Worm (Caenorhabditis elegans) whole organism, L1 larva: ENCODE measurements around the gene nhr-154.
"Not testable (repeated sequence)": the region's sequence is repeated elsewhere in the genome, so short reads cannot be mapped to it uniquely, and the experiment has no call there.

Source experiments
- aha-1 ChIP-seq: fragments of 150-350 bp; optimal IDR thresholded peaks from 2 replicates; lab custom pipeline; 2014; ENCODE audit warnings: missing biosample characterization, missing genetic modification characterization
- alr-1 ChIP-seq: fragments of 200-800 bp; sonication (Bioruptor generic); optimal IDR thresholded peaks from 2 replicates; lab custom pipeline; 2018; ENCODE audit warnings: borderline replicate concordance, mild to moderate bottlenecking, missing genetic modification characterization, missing compliant biosample characterization
- blmp-1 ChIP-seq: fragments of 150-350 bp; optimal IDR thresholded peaks from 2 replicates; lab custom pipeline; 2014; ENCODE audit warnings: missing biosample characterization, missing genetic modification characterization
- ces-1 ChIP-seq: fragments of 150-350 bp; optimal IDR thresholded peaks from 2 replicates; lab custom pipeline; 2014; ENCODE audit warnings: missing biosample characterization, missing genetic modification reagents, missing genetic modification characterization
- efl-1 ChIP-seq, 4 experiments: fragments of 150-350 bp; optimal IDR thresholded peaks in 3 of 4; peaks in 1 of 4; 1 replicate in 1 of 4; 2 replicates in 3 of 4; lab custom pipeline; 2014; ENCODE audit warnings: missing biosample characterization in 2 of 4, missing genetic modification characterization in 2 of 4, missing genetic modification reagents in 2 of 4
- efl-3 ChIP-seq: fragments of 200-800 bp; sonication (Bioruptor generic); optimal IDR thresholded peaks from 2 replicates; lab custom pipeline; 2018; ENCODE audit warnings: mild to moderate bottlenecking, missing genetic modification characterization, missing compliant biosample characterization
- egl-27 ChIP-seq, 2 experiments: fragments of 150-350 bp in 1 of 2; sonication (generic microtip); optimal IDR thresholded peaks; 3 replicates each; lab custom pipeline; 2017 to 2018; ENCODE audit warnings: missing biosample characterization in 2 of 2, missing genetic modification characterization in 2 of 2, missing genetic modification reagents in 2 of 2
- elt-2 ChIP-seq: sonication (generic microtip); optimal IDR thresholded peaks from 2 replicates; lab custom pipeline; 2016; ENCODE audit warnings: missing genetic modification characterization, mild to moderate bottlenecking, inconsistent platforms, missing compliant biosample characterization, missing genetic modification reagents
- elt-3 ChIP-seq, 6 experiments: fragments of 150-350 bp in 1 of 6; sonication (generic microtip); optimal IDR thresholded peaks; 2 replicates each; lab custom pipeline; 2017 to 2018; ENCODE audit warnings: missing biosample characterization in 6 of 6, missing genetic modification characterization in 6 of 6, inconsistent platforms in 1 of 6
- ets-5 ChIP-seq: fragments of 200-800 bp; sonication (Bioruptor generic); IDR thresholded peaks from 2 replicates; pipeline ENCODE4 v1.3.6; 2022; ENCODE audit warnings: missing genetic modification characterization, missing compliant biosample characterization
- fkh-4 ChIP-seq: sonication (generic microtip); optimal IDR thresholded peaks from 2 replicates; lab custom pipeline; 2016; ENCODE audit warnings: missing compliant biosample characterization, missing genetic modification characterization, borderline replicate concordance
- fkh-8 ChIP-seq: sonication (generic microtip); optimal IDR thresholded peaks from 2 replicates; lab custom pipeline; 2016; ENCODE audit warnings: mild to moderate bottlenecking, missing genetic modification characterization, missing compliant biosample characterization
- fos-1 ChIP-seq: fragments of 150-350 bp; optimal IDR thresholded peaks from 2 replicates; lab custom pipeline; 2014; ENCODE audit warnings: missing biosample characterization, missing genetic modification characterization
- hlh-17 ChIP-seq: fragments of 200-800 bp; sonication (Bioruptor generic); optimal IDR thresholded peaks from 2 replicates; lab custom pipeline; 2018; ENCODE audit warnings: missing genetic modification characterization, mild to moderate bottlenecking, missing compliant biosample characterization, moderate library complexity, borderline replicate concordance
- hpl-2 ChIP-seq: fragments of 150-350 bp; optimal IDR thresholded peaks from 2 replicates; lab custom pipeline; 2014; ENCODE audit warnings: missing biosample characterization, missing genetic modification reagents, missing genetic modification characterization
- jun-1 ChIP-seq: fragments of 150-350 bp; optimal IDR thresholded peaks from 2 replicates; lab custom pipeline; 2014; ENCODE audit warnings: missing biosample characterization, missing genetic modification reagents, missing genetic modification characterization
- lin-13 ChIP-seq: fragments of 150-350 bp; optimal IDR thresholded peaks from 2 replicates; lab custom pipeline; 2014; ENCODE audit warnings: missing biosample characterization, missing genetic modification reagents, missing genetic modification characterization
- lin-14 ChIP-seq: fragments of 200-800 bp; sonication (Bioruptor generic); optimal IDR thresholded peaks from 2 replicates; lab custom pipeline; 2018; ENCODE audit warnings: mild to moderate bottlenecking, missing genetic modification characterization, moderate library complexity, missing compliant biosample characterization
- lin-15B ChIP-seq: fragments of 150-350 bp; sonication (generic microtip); optimal IDR thresholded peaks from 3 replicates; lab custom pipeline; 2014; ENCODE audit warnings: missing biosample characterization, missing genetic modification characterization
- lin-39 ChIP-seq: fragments of 150-350 bp; optimal IDR thresholded peaks from 2 replicates; lab custom pipeline; 2014; ENCODE audit warnings: missing biosample characterization, missing genetic modification reagents, missing genetic modification characterization
- mdl-1 ChIP-seq, 2 experiments: fragments of 150-350 bp; optimal IDR thresholded peaks; 2 replicates each; lab custom pipeline; 2014 to 2017; ENCODE audit warnings: missing biosample characterization in 2 of 2, missing genetic modification characterization in 2 of 2, inconsistent platforms in 1 of 2
- mep-1 ChIP-seq: fragments of 150-350 bp; optimal IDR thresholded peaks from 2 replicates; lab custom pipeline; 2014; ENCODE audit warnings: missing biosample characterization, missing genetic modification characterization
- nhr-237 ChIP-seq: fragments of 150-350 bp; optimal IDR thresholded peaks from 2 replicates; lab custom pipeline; 2014; ENCODE audit warnings: missing biosample characterization, missing genetic modification characterization
- nhr-85 ChIP-seq: sonication (generic microtip); peaks from one replicate; lab custom pipeline; 2016; ENCODE audit warnings: missing genetic modification characterization, inconsistent platforms, missing compliant biosample characterization
- pag-3 ChIP-seq: sonication (generic microtip); optimal IDR thresholded peaks from 2 replicates; lab custom pipeline; 2017; ENCODE audit warnings: missing genetic modification characterization, mild to moderate bottlenecking, missing compliant biosample characterization, antibody characterized with exemption, borderline replicate concordance; ENCODE audit not compliant: insufficient read depth
- pax-3 ChIP-seq: fragments of 200-800 bp; sonication (Bioruptor generic); optimal IDR thresholded peaks from 2 replicates; lab custom pipeline; 2018; ENCODE audit warnings: mild to moderate bottlenecking, missing genetic modification characterization, moderate library complexity, missing compliant biosample characterization
- skn-1 ChIP-seq: fragments of 150-350 bp; optimal IDR thresholded peaks from 2 replicates; lab custom pipeline; 2014; ENCODE audit warnings: missing biosample characterization, missing genetic modification characterization
- snpc-4 ChIP-seq: fragments of 150-350 bp; optimal IDR thresholded peaks from 2 replicates; lab custom pipeline; 2014; ENCODE audit warnings: missing biosample characterization, missing genetic modification characterization
- sup-37 ChIP-seq: fragments of 200-800 bp; sonication (Bioruptor generic); optimal IDR thresholded peaks from 2 replicates; lab custom pipeline; 2018; ENCODE audit warnings: mild to moderate bottlenecking, missing genetic modification characterization, missing compliant biosample characterization
- swsn-7 ChIP-seq: sonication (generic microtip); optimal IDR thresholded peaks from 2 replicates; lab custom pipeline; 2016; ENCODE audit warnings: missing genetic modification characterization, missing compliant biosample characterization
- tbx-2 ChIP-seq: sonication (generic microtip); optimal IDR thresholded peaks from 2 replicates; lab custom pipeline; 2016; ENCODE audit warnings: missing genetic modification characterization, missing compliant biosample characterization
- unc-86 ChIP-seq: sonication (generic microtip); optimal IDR thresholded peaks from 2 replicates; lab custom pipeline; 2016; ENCODE audit warnings: missing genetic modification characterization, missing compliant biosample characterization
- unc-98 ChIP-seq: fragments of 200-800 bp; sonication (Bioruptor generic); IDR thresholded peaks from 2 replicates; pipeline ENCODE4 v1.3.6; 2022; ENCODE audit warnings: missing genetic modification characterization, missing compliant biosample characterization
- xbp-1 ChIP-seq: sonication (generic microtip); optimal IDR thresholded peaks from 2 replicates; lab custom pipeline; 2016; ENCODE audit warnings: missing genetic modification characterization, missing compliant biosample characterization

Gene nhr-154

DNA sequence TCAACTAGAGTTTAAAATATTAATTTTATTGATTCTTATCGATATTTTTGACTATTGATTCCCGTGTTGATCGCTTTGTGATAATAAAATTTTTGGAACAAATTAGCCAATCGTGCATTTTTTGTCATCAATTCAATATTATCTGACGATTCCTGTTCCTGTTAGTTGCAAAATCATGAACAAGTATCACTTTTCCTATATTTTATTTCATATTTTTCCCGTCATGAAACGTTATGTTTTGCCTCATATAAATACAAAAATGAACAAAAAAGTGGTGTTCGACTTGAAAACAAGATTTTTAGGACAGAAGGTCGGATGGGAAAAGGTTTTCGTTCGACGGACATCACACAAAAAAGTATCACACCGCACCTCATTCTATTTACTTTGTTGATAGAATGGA, 20.2 kb downstream of the nhr-154 start, which contains the start of gene C13C4.6:
C13C4.6 (plus strand) TSS at position 301 of the 400 bp plus-strand sequence.
- no peak for TF ChIP-seq blmp-1 (tag; lab: Kevin White, UChicago)
- no peak for TF ChIP-seq nhr-85 (tag; lab: Kevin White, UChicago)
- no peak for TF ChIP-seq nhr-237
- TF ChIP-seq fkh-8: no peak
- TF ChIP-seq fos-1: no peak
- TF ChIP-seq mep-1: no peak

DNA sequence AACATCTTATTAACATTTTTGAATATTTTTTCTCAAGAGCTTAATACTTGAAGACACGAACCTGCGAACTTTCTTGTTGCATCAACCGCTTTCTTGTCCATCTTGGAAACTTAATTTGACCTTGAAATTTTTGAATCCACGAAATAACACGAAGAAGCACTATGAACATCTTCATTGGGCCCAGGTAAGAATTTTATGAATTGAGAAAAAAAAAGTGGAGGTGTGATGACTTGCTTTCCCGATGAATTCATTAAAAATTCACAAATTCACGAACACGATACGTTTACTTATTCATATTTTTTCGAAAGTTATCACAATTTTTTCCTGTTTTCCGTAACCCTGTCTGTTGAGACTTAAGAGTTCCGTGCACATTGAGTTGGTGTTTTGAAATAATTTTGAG, 29.6 kb downstream of the nhr-154 start, which contains the start of gene C27A7.6:
C27A7.6 (minus strand) TSS at position 101 of the 400 bp plus-strand sequence.
- TF ChIP-seq blmp-1, snpc-4, aha-1 (tag; lab: Kevin White, UChicago): not testable (repeated sequence)

DNA sequence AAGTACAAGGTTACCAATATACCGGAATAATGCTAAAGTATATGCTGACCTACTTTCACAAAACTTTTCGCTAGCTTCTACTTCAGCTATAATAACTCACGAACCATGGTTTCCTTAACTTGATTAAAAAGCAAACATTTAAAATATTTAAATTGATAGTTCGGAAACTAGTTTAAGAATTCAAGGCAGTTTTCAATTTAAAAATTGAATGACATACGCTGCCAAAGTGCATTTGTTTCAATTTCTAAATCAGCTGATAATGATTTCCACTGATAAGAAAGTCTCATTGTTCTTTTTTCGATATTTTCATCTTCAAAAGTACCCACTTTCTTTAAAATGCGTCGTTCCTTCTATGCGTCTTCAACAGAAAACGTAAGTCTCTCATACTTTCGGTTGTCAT, 30.1 kb downstream of the nhr-154 start, which contains the start of gene enpp-1:
enpp-1 (plus strand) TSS at position 301 of the 400 bp plus-strand sequence.
- TF ChIP-seq pag-3; hpl-2 (GFP tag; lab: Kevin White, UChicago); pax-3: not testable (repeated sequence)

DNA sequence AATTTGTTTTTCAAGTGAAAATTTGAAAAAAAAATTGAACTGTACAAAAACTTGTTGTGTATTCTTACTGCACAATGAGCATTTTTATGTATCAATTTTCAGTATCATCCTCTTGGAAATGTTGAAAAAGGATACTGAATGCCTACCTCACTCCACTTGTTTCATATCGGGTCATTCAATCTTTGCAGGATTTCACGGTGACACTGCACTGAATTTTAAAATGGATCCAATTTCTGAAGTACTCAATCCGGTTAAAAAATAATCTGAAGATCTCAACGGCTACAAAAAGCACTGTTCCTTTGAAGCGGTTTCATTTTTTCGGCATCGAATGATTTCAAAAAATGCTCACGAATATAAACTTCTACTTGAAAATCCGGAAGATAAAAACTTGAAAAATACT, 36.8 kb downstream of the nhr-154 start:
- no peak for TF ChIP-seq lin-39 (tag; lab: Kevin White, UChicago)
- no peak for TF ChIP-seq unc-86 (tag; lab: Kevin White, UChicago)
- TF ChIP-seq skn-1 (tag; lab: Kevin White, UChicago): no peak
- no peak for TF ChIP-seq nhr-237
- TF ChIP-seq elt-2 (tag; lab: Kevin White, UChicago): no peak
- no peak for TF ChIP-seq unc-98 (GFP tag; lab: Robert Waterston, UW)
- TF ChIP-seq swsn-7 (tag; lab: Kevin White, UChicago): no peak
- no peak for TF ChIP-seq fos-1
- TF ChIP-seq egl-27 (tag; optimal IDR thresholded peaks at IDR 0.05; lab: Kevin White, UChicago): no peak
- TF ChIP-seq, all 84 proteins: peak for 0

DNA sequence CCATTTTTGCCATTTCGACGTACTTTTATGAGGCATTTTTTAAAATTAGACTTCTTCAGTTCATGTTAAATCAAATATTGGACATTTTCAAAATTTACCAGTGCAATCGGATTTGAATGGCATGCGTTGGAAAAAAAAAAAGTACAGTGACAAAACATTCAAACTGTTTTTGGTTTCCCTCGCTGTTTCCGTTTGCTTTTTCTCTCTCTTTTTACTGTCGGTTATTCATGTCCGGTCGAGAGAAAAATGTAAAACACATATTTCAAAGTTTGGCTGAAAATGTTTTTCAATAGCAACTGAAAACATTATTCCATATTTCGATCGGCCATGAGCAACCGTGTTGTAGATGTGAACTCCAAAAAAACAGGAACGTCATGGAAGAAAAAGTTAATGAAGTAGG, 39.5 kb downstream of the nhr-154 start, which contains the start of gene C27A7.3:
C27A7.3 (plus strand) TSS at position 301 of the 400 bp plus-strand sequence.
- no peak for TF ChIP-seq efl-1 (optimal IDR thresholded peaks at IDR 0.05; lab: Kevin White, UChicago)
- peak in 1 of 2 experiments; percentile 27 for TF ChIP-seq efl-1 (GFP tag; optimal IDR thresholded peaks at IDR 0.05 in 1 of 2; lab: Kevin White, UChicago)
- no peak for TF ChIP-seq ces-1 (GFP tag; lab: Kevin White, UChicago)

DNA sequence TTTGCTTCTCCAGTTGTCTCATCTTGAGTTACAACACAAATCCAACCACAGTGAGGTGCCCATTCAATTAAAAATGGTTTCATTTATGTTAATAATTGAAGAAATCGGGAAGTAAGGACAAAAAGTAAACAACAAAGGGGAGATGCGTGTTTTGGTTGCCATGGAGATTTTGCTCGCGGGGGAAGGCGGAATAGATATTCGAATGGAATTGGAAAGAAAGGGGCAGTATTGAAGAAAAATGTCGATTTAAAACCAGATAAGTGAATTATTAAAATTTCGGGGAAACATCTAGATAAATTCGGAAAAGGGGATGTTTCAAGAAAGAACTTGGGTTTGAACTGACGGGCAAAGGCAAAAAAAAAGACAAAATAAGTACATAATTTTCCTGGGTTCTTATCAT, 49.5 kb downstream of the nhr-154 start, which contains the start of gene che-11:
che-11 (minus strand) TSS at position 101 of the 400 bp plus-strand sequence.
- no peak for TF ChIP-seq jun-1 (tag; lab: Kevin White, UChicago)
- no peak for TF ChIP-seq alr-1 (tag; lab: Kevin White, UChicago)
- no peak for TF ChIP-seq fkh-4 (tag; lab: Kevin White, UChicago)
- no peak for TF ChIP-seq sup-37 (GFP tag; lab: Kevin White, UChicago)
- TF ChIP-seq pax-3: no peak
- no peak for TF ChIP-seq swsn-7 (tag; lab: Kevin White, UChicago)
- no peak for TF ChIP-seq lin-14
- TF ChIP-seq skn-1 (tag; lab: Kevin White, UChicago): no peak
- no peak for TF ChIP-seq ets-5 (GFP tag; lab: Robert Waterston, UW)
- TF ChIP-seq lin-15B (tag; lab: Kevin White, UChicago): no peak
- TF ChIP-seq lin-13 (GFP tag; lab: Kevin White, UChicago): no peak
- TF ChIP-seq efl-3 (GFP tag; lab: Kevin White, UChicago): no peak
- TF ChIP-seq elt-3 (tag; optimal IDR thresholded peaks at IDR 0.05; lab: Kevin White, UChicago): no peak
- no peak for TF ChIP-seq hlh-17 (GFP tag; lab: Kevin White, UChicago)
- TF ChIP-seq mdl-1 (tag; optimal IDR thresholded peaks at IDR 0.05; lab: Kevin White, UChicago): no peak
- no peak for TF ChIP-seq tbx-2 (tag; lab: Kevin White, UChicago)
- TF ChIP-seq unc-98 (GFP tag; lab: Robert Waterston, UW): no peak
- TF ChIP-seq xbp-1 (tag; lab: Kevin White, UChicago): no peak
